Fruit fly (Drosophila melanogaster): Measurements from ENCODE around the gene CG8757.

DNA sequence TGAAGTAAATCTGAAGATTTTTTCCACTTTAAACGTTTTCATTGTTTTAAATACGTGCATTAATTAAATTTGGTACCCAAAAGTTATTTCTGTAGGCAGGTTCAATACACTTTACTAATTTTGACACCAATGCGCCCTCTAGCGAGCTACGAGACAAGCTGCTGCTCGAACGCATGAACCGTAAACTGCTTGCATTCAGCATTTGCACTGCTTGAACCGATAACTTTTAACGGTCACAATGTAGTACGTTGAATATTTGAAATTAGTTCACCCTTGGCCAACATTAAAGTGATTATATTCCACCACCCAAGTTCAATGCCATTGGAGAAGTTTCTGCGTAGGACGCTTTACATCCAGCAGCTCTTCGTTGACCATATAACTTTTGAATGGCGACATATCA, 3.3 kb upstream of the CG8757 start:
- TF ChIP-seq CG8159 (tag; optimal IDR thresholded peaks at IDR 0.05) (no peak), Ets98B (GFP tag; IDR thresholded peaks at IDR 0.05) (no peak)

All from whole organism, pupa.